Worm (Caenorhabditis elegans): ENCODE measurements around the gene glb-27.

The glb-27 gene

DNA sequence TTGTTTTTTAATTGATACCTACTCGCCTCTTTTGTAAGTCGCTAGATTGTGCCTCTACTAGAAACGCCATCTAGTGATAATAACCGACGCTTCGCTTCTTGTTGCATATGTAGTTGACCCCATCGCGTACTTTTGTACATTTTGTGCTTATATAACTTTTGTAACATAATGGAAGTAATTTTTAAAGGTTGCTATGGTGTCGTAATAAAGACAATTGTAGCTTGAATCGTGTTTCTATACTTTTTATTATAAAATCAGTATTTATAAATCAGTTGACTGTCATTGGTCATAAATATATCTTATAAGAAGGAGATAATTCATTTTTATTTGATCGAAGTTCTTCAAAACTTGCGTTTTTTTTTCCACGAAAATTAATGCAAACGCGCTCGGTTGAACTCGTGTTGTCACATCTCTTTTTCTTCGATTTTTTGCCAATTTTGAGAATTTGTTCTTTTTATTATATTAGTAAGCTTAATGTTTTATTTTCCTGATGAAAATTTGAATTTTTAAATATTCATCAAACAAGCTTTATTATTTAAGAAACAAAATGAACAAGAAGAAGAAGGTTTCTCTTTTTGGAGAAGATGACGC lies 21.5 kb upstream of the glb-27 start, which contains the start of gene F54C9.9 (continued):
- TF ChIP-seq hlh-15 (tag; optimal IDR thresholded peaks at IDR 0.05) (no peak), elt-2 (tag; optimal IDR thresholded peaks at IDR 0.05) (no peak)

DNA sequence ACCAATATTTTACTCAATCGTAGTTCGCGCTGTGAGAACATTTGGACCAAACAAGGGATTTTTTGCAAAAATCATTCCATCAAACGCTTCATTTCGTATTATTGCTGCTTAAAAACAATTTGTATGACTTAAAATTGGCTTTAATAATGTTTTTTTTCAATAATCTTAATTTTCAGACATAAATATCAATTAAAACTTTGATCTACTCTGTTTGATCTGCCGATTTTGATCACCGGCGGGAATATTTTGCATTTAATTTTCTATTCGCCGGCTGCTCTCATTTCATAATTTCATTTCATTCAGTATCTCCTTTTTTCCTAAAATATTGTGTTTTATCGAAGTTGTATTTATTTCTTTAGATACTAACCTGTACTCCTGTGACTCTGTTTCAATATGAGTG lies 19.1 kb upstream of the glb-27 start, which contains the start of gene puf-5:
puf-5 (plus strand) TSS at position 358 of the 400 bp plus-strand sequence.
- TF ChIP-seq zip-5 (tag; optimal IDR thresholded peaks at IDR 0.05) (no peak), hlh-15 (tag; optimal IDR thresholded peaks at IDR 0.05) (no peak), K09A11.1 (tag; optimal IDR thresholded peaks at IDR 0.05; ENCODE audit: insufficient read depth) (no peak), ama-1 (optimal IDR thresholded peaks at IDR 0.05) (no peak), pax-1 (tag; optimal IDR thresholded peaks at IDR 0.05) (no peak), C08G9.2 (tag; optimal IDR thresholded peaks at IDR 0.05) (no peak), odd-2 (tag; optimal IDR thresholded peaks at IDR 0.05) (no peak), dve-1 (tag; optimal IDR thresholded peaks at IDR 0.05) (no peak), pha-4 (tag; optimal IDR thresholded peaks at IDR 0.05) (no peak), tbx-7 (tag; optimal IDR thresholded peaks at IDR 0.05) (no peak), hlh-13 (GFP tag; optimal IDR thresholded peaks at IDR 0.05) (no peak), hlh-6 (tag; optimal IDR thresholded peaks at IDR 0.05) (no peak), fkh-6 (tag; optimal IDR thresholded peaks at IDR 0.05) (no peak), ceh-45 (GFP tag; IDR thresholded peaks at IDR 0.05) (no peak), ceh-24 (tag; optimal IDR thresholded peaks at IDR 0.05) (no peak), elt-4 (tag; optimal IDR thresholded peaks at IDR 0.05) (no peak), C38D4.7 (GFP tag; optimal IDR thresholded peaks at IDR 0.05) (no peak), nhr-11 (tag; optimal IDR thresholded peaks at IDR 0.05) (no peak), lim-6 (tag; optimal IDR thresholded peaks at IDR 0.05) (no peak), eyg-1 (tag; optimal IDR thresholded peaks at IDR 0.05) (no peak)

DNA sequence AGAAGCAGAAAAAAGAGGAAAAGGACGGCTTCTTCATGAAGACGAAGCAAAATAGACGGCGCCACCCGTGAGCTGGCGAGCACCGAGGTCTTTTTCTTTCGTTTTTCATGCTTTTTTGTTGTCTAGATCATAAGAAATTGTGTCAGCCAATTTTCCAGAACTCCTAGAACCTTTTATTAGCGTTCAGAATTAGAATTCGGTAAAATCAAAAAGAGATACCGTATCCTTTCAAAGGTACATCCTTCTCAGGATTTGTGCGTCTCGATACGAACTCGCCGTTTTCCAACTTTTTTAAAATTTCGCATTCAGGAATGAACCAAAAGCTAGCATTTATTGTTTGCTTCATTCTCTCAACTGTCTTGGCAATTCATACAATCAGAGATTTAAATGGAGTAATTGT lies 17.0 kb upstream of the glb-27 start, which contains the start of gene F54C9.7:
F54C9.7 (plus strand) TSS at position 301 of the 400 bp plus-strand sequence.
- TF ChIP-seq dve-1 (tag; optimal IDR thresholded peaks at IDR 0.05) = no peak
- no peak for TF ChIP-seq sox-2 (GFP tag; IDR thresholded peaks at IDR 0.05)
- TF ChIP-seq hlh-8 (tag; optimal IDR thresholded peaks at IDR 0.05) = no peak
- TF ChIP-seq ceh-14 (tag; optimal IDR thresholded peaks at IDR 0.05) = no peak
- no peak for TF ChIP-seq pqm-1 (tag; optimal IDR thresholded peaks at IDR 0.05)
- TF ChIP-seq pha-4 (tag; optimal IDR thresholded peaks at IDR 0.05) = no peak
- TF ChIP-seq ceh-18 (tag; optimal IDR thresholded peaks at IDR 0.05) = no peak
- TF ChIP-seq pat-9 (tag; optimal IDR thresholded peaks at IDR 0.05) = no peak
- TF ChIP-seq ets-4 (tag; optimal IDR thresholded peaks at IDR 0.05) = no peak
- TF ChIP-seq pros-1 (tag; optimal IDR thresholded peaks at IDR 0.05) = no peak
- TF ChIP-seq odd-2 (tag; optimal IDR thresholded peaks at IDR 0.05) = no peak
- TF ChIP-seq unc-42 (tag; optimal IDR thresholded peaks at IDR 0.05) = no peak
- TF ChIP-seq ttx-3 (tag; optimal IDR thresholded peaks at IDR 0.05) = no peak
- no peak for TF ChIP-seq Y22D7AL.16 (tag; optimal IDR thresholded peaks at IDR 0.05)
- no peak for TF ChIP-seq fax-1 (tag; optimal IDR thresholded peaks at IDR 0.05)

DNA sequence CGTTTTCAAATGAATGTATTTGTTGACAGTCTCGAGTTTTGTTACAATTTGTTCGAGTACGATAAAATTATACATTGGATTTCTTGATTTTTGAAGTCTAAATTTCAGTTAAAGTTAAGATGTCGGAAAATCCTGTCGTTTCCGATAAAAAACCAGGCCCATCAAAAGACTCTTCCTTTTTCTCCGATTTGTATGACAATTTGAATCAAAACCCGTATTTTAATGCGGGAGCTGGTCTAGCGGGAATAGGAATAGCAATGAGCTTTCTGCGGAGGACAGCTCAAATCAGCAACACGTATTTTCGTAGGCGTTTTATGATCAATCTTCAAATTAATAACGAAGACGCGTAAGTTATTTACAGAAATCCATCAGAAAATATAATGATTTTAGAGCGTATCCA lies 14.9 kb upstream of the glb-27 start, which contains the start of gene bcs-1:
bcs-1 (plus strand) TSS at position 109 of the 400 bp plus-strand sequence.
- TF ChIP-seq ceh-45 (GFP tag; IDR thresholded peaks at IDR 0.05) = no peak
- TF ChIP-seq syd-9 (tag; optimal IDR thresholded peaks at IDR 0.05) = no peak
- TF ChIP-seq tbx-7 (tag; optimal IDR thresholded peaks at IDR 0.05) = no peak
- no peak for TF ChIP-seq zip-5 (tag; optimal IDR thresholded peaks at IDR 0.05)
- TF ChIP-seq unc-42 (tag; optimal IDR thresholded peaks at IDR 0.05) = no peak
- no peak for TF ChIP-seq pat-9 (tag; optimal IDR thresholded peaks at IDR 0.05)
- TF ChIP-seq sox-4 (tag; optimal IDR thresholded peaks at IDR 0.05) = no peak
- TF ChIP-seq unc-3 (GFP tag; conservative IDR thresholded peaks at IDR 0.05) = no peak
- no peak for TF ChIP-seq unc-3 (tag; optimal IDR thresholded peaks at IDR 0.05)
- TF ChIP-seq sdc-2 (tag; optimal IDR thresholded peaks at IDR 0.05) = no peak
- TF ChIP-seq npax-4 (tag; optimal IDR thresholded peaks at IDR 0.05) = no peak
- TF ChIP-seq che-1 (tag; optimal IDR thresholded peaks at IDR 0.05) = no peak
- TF ChIP-seq ztf-16 (tag; optimal IDR thresholded peaks at IDR 0.05) = no peak
- no peak for TF ChIP-seq unc-86 (tag; optimal IDR thresholded peaks at IDR 0.05)

Data from whole organism, late embryonic.